Fruit fly (Drosophila melanogaster) whole organism, prepupa: Measurements from ENCODE around the gene CG2147.

ENCODE experiments used
- Blimp-1 ChIP-seq: fragments of 200-800 bp; sonication (Bioruptor generic); optimal IDR thresholded peaks from 3 replicates; lab custom pipeline; 2017; ENCODE audit warnings: missing biosample characterization, missing genetic modification characterization, mild to moderate bottlenecking, moderate library complexity, missing genetic modification reagents
- CG10631 ChIP-seq: fragments of 200-800 bp; sonication (Bioruptor generic); optimal IDR thresholded peaks from 2 replicates; lab custom pipeline; 2016; ENCODE audit warnings: missing biosample characterization, missing genetic modification characterization
- CG11294 ChIP-seq: fragments of 200-800 bp; sonication (Bioruptor generic); IDR thresholded peaks from 2 replicates; pipeline ENCODE4 v1.3.6; 2022; ENCODE audit warnings: missing biosample characterization, missing genetic modification characterization
- CG11762 ChIP-seq: fragments of 200-800 bp; sonication (Bioruptor generic); optimal IDR thresholded peaks from 3 replicates; lab custom pipeline; 2016; ENCODE audit warnings: missing biosample characterization, missing genetic modification characterization; ENCODE audit not compliant: insufficient read depth
- CG11902 ChIP-seq: fragments of 200-800 bp; sonication (Bioruptor generic); optimal IDR thresholded peaks from 3 replicates; lab custom pipeline; 2016; ENCODE audit warnings: missing biosample characterization, missing genetic modification characterization
- CG1621 ChIP-seq: fragments of 200-800 bp; sonication (Bioruptor generic); optimal IDR thresholded peaks from 3 replicates; lab custom pipeline; 2018; ENCODE audit warnings: missing biosample characterization, mild to moderate bottlenecking, missing genetic modification characterization
- CG3032 ChIP-seq: fragments of 200-800 bp; optimal IDR thresholded peaks from 2 replicates; lab custom pipeline; 2019; ENCODE audit warnings: missing biosample characterization, mild to moderate bottlenecking, missing genetic modification characterization, moderate library complexity
- CG32006 ChIP-seq: fragments of 200-800 bp; sonication (Bioruptor generic); optimal IDR thresholded peaks from 3 replicates; lab custom pipeline; 2017; ENCODE audit warnings: missing biosample characterization, mild to moderate bottlenecking, missing genetic modification characterization
- CG3919 ChIP-seq: fragments of 200-800 bp; sonication (Bioruptor generic); optimal IDR thresholded peaks from 3 replicates; lab custom pipeline; 2016; ENCODE audit warnings: missing biosample characterization, missing genetic modification characterization
- CG4318 ChIP-seq: fragments of 200-800 bp; sonication (Bioruptor generic); optimal IDR thresholded peaks from 3 replicates; lab custom pipeline; 2017; ENCODE audit warnings: missing biosample characterization, mild to moderate bottlenecking, missing genetic modification characterization
- CG6163 ChIP-seq: fragments of 200-800 bp; sonication (Bioruptor generic); IDR thresholded peaks from 3 replicates; pipeline ENCODE4 v1.3.6; 2022; ENCODE audit warnings: missing biosample characterization, missing genetic modification characterization
- CG6276 ChIP-seq: fragments of 200-800 bp; sonication (Bioruptor generic); optimal IDR thresholded peaks from 2 replicates; lab custom pipeline; 2017; ENCODE audit warnings: missing biosample characterization, mild to moderate bottlenecking, missing genetic modification characterization
- CG6854 ChIP-seq: fragments of 200-800 bp; sonication (Bioruptor generic); optimal IDR thresholded peaks from 2 replicates; lab custom pipeline; 2017; ENCODE audit warnings: missing biosample characterization, mild to moderate bottlenecking, missing genetic modification characterization
- CG7368 ChIP-seq: fragments of 200-800 bp; sonication (Bioruptor generic); optimal IDR thresholded peaks from 3 replicates; lab custom pipeline; 2016; ENCODE audit warnings: missing biosample characterization, missing genetic modification characterization
- CG8119 ChIP-seq: fragments of 200-800 bp; sonication (Bioruptor generic); IDR thresholded peaks from 3 replicates; pipeline ENCODE4 v1.3.6; 2022; ENCODE audit warnings: missing biosample characterization, missing genetic modification characterization
- CG8319 ChIP-seq: fragments of 200-800 bp; sonication (Bioruptor generic); optimal IDR thresholded peaks from 3 replicates; lab custom pipeline; 2016; ENCODE audit warnings: missing biosample characterization, missing genetic modification characterization
- CG8632 ChIP-seq: fragments of 200-800 bp; sonication (Bioruptor generic); optimal IDR thresholded peaks from 3 replicates; lab custom pipeline; 2016; ENCODE audit warnings: missing biosample characterization, missing genetic modification characterization
- Eip93F ChIP-seq: fragments of 200-800 bp; sonication (Bioruptor generic); optimal IDR thresholded peaks from 2 replicates; lab custom pipeline; 2016; ENCODE audit warnings: missing biosample characterization, mild to moderate bottlenecking, missing genetic modification characterization
- Ets21C ChIP-seq: fragments of 200-800 bp; sonication (Bioruptor generic); optimal IDR thresholded peaks from 3 replicates; lab custom pipeline; 2016; ENCODE audit warnings: missing biosample characterization, missing genetic modification characterization
- Ets96B ChIP-seq: fragments of 200-800 bp; optimal IDR thresholded peaks from 2 replicates; lab custom pipeline; 2019; ENCODE audit warnings: missing biosample characterization, mild to moderate bottlenecking, missing genetic modification characterization, moderate library complexity
- Gug ChIP-seq: fragments of 200-800 bp; sonication (Bioruptor generic); IDR thresholded peaks from 2 replicates; pipeline ENCODE4 v1.3.6; 2022; ENCODE audit warnings: missing biosample characterization, missing genetic modification characterization
- Hr39 ChIP-seq: fragments of 200-800 bp; sonication (Bioruptor generic); optimal IDR thresholded peaks from 2 replicates; lab custom pipeline; 2016; ENCODE audit warnings: missing biosample characterization, missing genetic modification characterization
- Lpt ChIP-seq: fragments of 200-800 bp; sonication (Bioruptor generic); optimal IDR thresholded peaks from 3 replicates; lab custom pipeline; 2016; ENCODE audit warnings: missing biosample characterization, missing genetic modification characterization
- OdsH ChIP-seq: fragments of 200-800 bp; sonication (Bioruptor generic); optimal IDR thresholded peaks from 3 replicates; lab custom pipeline; 2016; ENCODE audit warnings: missing biosample characterization, missing genetic modification characterization
- Smox ChIP-seq: fragments of 200-800 bp; sonication (Bioruptor generic); optimal IDR thresholded peaks from 3 replicates; lab custom pipeline; 2016; ENCODE audit warnings: missing biosample characterization, missing genetic modification characterization
- Sox102F ChIP-seq: fragments of 200-800 bp; sonication (Bioruptor generic); optimal IDR thresholded peaks from 2 replicates; lab custom pipeline; 2016; ENCODE audit warnings: missing biosample characterization, mild to moderate bottlenecking, missing genetic modification characterization
- Sox14 ChIP-seq: fragments of 200-800 bp; sonication (Bioruptor generic); optimal IDR thresholded peaks from 3 replicates; lab custom pipeline; 2016; ENCODE audit warnings: missing biosample characterization, missing genetic modification characterization
- achi ChIP-seq: fragments of 200-800 bp; sonication (Bioruptor generic); optimal IDR thresholded peaks from 3 replicates; lab custom pipeline; 2016; ENCODE audit warnings: missing biosample characterization, missing genetic modification characterization
- cyc ChIP-seq: fragments of 200-800 bp; sonication (Bioruptor generic); optimal IDR thresholded peaks from 3 replicates; lab custom pipeline; 2016; ENCODE audit warnings: missing biosample characterization, missing genetic modification characterization
- dac ChIP-seq: fragments of 200-800 bp; sonication (Bioruptor generic); optimal IDR thresholded peaks from 2 replicates; lab custom pipeline; 2017; ENCODE audit warnings: missing biosample characterization, mild to moderate bottlenecking, missing genetic modification characterization
- eg ChIP-seq: fragments of 200-800 bp; sonication (Bioruptor generic); IDR thresholded peaks from 3 replicates; pipeline ENCODE4 v1.3.6; 2022; ENCODE audit warnings: missing biosample characterization, missing genetic modification characterization
- fd85E ChIP-seq: fragments of 200-800 bp; sonication (Bioruptor generic); optimal IDR thresholded peaks from 3 replicates; lab custom pipeline; 2016; ENCODE audit warnings: missing biosample characterization, missing genetic modification characterization
- fkh ChIP-seq: fragments of 200-800 bp; sonication (Bioruptor generic); optimal IDR thresholded peaks from 3 replicates; lab custom pipeline; 2017; ENCODE audit warnings: missing biosample characterization, mild to moderate bottlenecking, missing genetic modification characterization, moderate library complexity
- lz ChIP-seq: fragments of 200-800 bp; sonication (Bioruptor generic); optimal IDR thresholded peaks from 3 replicates; lab custom pipeline; 2016; ENCODE audit warnings: missing biosample characterization, missing genetic modification characterization
- net ChIP-seq: fragments of 200-800 bp; sonication (Bioruptor generic); optimal IDR thresholded peaks from 3 replicates; lab custom pipeline; 2016; ENCODE audit warnings: missing biosample characterization, missing genetic modification characterization
- pdm3 ChIP-seq: fragments of 200-800 bp; sonication (Bioruptor generic); optimal IDR thresholded peaks from 3 replicates; lab custom pipeline; 2016; ENCODE audit warnings: missing biosample characterization, missing genetic modification characterization
- salr ChIP-seq, 2 experiments: fragments of 200-800 bp; sonication (Bioruptor generic); optimal IDR thresholded peaks; 3 replicates each; lab custom pipeline; 2016 to 2018; ENCODE audit warnings: missing biosample characterization in 2 of 2, missing genetic modification characterization in 2 of 2, mild to moderate bottlenecking in 1 of 2
- ss ChIP-seq, 2 experiments: fragments of 200-800 bp; sonication (Bioruptor generic); optimal IDR thresholded peaks; 2 replicates in 1 of 2; 3 replicates in 1 of 2; lab custom pipeline; 2017 to 2018; ENCODE audit warnings: mild to moderate bottlenecking in 2 of 2, missing biosample characterization in 2 of 2, missing genetic modification characterization in 2 of 2, moderate library complexity in 1 of 2
- svp ChIP-seq: fragments of 200-800 bp; sonication (Bioruptor generic); peaks from one replicate; lab custom pipeline; 2016; ENCODE audit warnings: missing biosample characterization, missing genetic modification characterization
- topi ChIP-seq: fragments of 200-800 bp; sonication (Bioruptor generic); optimal IDR thresholded peaks from 3 replicates; lab custom pipeline; 2016; ENCODE audit warnings: missing biosample characterization, missing genetic modification characterization
- vri ChIP-seq: fragments of 200-800 bp; sonication (Bioruptor generic); optimal IDR thresholded peaks from 3 replicates; lab custom pipeline; 2016; ENCODE audit warnings: missing biosample characterization, mild to moderate bottlenecking, missing genetic modification characterization

CG2147 gene

dm6 chrX:8196598-8197228 lies 43.8 kb upstream of the CG2147 start (continued):
- TF ChIP-seq CG6276 (GFP tag; lab: Kevin White, UChicago) = peak; percentile 38
- TF ChIP-seq CG11902 (GFP tag; lab: Kevin White, UChicago) = peak; percentile 60
- TF ChIP-seq salr (GFP tag; optimal IDR thresholded peaks at IDR 0.05; lab: Kevin White, UChicago) = peak; percentile 26 to 39
- TF ChIP-seq CG7368 = peak; percentile 61
- TF ChIP-seq ss (GFP tag; optimal IDR thresholded peaks at IDR 0.05; lab: Kevin White, UChicago) = peak; percentile 36 to 39
- TF ChIP-seq CG4318 = peak; percentile 41
- peak; percentile 91 for TF ChIP-seq CG6163
- peak; percentile 61 for TF ChIP-seq Lpt (GFP tag; lab: Kevin White, UChicago)
- TF ChIP-seq Blimp-1 (GFP tag; lab: Kevin White, UChicago) = peak; percentile 26
- TF ChIP-seq Ets21C (GFP tag; lab: Kevin White, UChicago) = peak; percentile 62
- peak; percentile 85 for TF ChIP-seq eg (GFP tag; lab: Robert Waterston, UW)
- TF ChIP-seq achi (GFP tag; lab: Kevin White, UChicago) = peak; percentile 70
- peak; percentile 65 for TF ChIP-seq Sox102F
- peak; percentile 66 for TF ChIP-seq OdsH (GFP tag; lab: Kevin White, UChicago)
- TF ChIP-seq Hr39 (GFP tag; lab: Kevin White, UChicago) = peak; percentile 76
- peak; percentile 65 for TF ChIP-seq CG11762 (GFP tag; lab: Kevin White, UChicago)
- peak; percentile 54; the same call in 1 of the 2 replicates for TF ChIP-seq CG11294 (GFP tag; lab: Robert Waterston, UW)
- TF ChIP-seq CG3032 (tag; lab: Kevin White, UChicago) = peak; percentile 61
- peak; percentile 70 for TF ChIP-seq pdm3
- TF ChIP-seq svp = peak; percentile 88
- TF ChIP-seq lz = peak; percentile 70
- TF ChIP-seq Smox (GFP tag; lab: Kevin White, UChicago) = peak; percentile 67
- peak; percentile 69 for TF ChIP-seq CG10631
- peak; percentile 68 for TF ChIP-seq CG1621 (tag; lab: Kevin White, UChicago)
- TF ChIP-seq Sox14 (GFP tag; lab: Kevin White, UChicago) = peak; percentile 76
- TF ChIP-seq Eip93F (GFP tag; lab: Kevin White, UChicago) = peak; percentile 43
- TF ChIP-seq cyc = peak; percentile 73
- TF ChIP-seq Gug = peak; percentile 69
- peak; percentile 53 for TF ChIP-seq CG8632 (GFP tag; lab: Kevin White, UChicago)

- no peak for TF ChIP-seq CG8119 (GFP tag; lab: Robert Waterston, UW)
- TF ChIP-seq fkh (GFP tag; lab: Kevin White, UChicago) = peak; percentile 96
- no peak for TF ChIP-seq cyc
- 0 out of 3 replicates have a peak, but pooled peaks have one; percentile 22 for TF ChIP-seq eg (GFP tag; lab: Robert Waterston, UW)
- TF ChIP-seq CG6854 (GFP tag; lab: Kevin White, UChicago) = no peak
- TF ChIP-seq Ets96B = no peak
- TF ChIP-seq dac (GFP tag; lab: Kevin White, UChicago) = no peak
- TF ChIP-seq vri (GFP tag; lab: Kevin White, UChicago) = peak; percentile 56
- no peak for TF ChIP-seq CG32006 (GFP tag; lab: Kevin White, UChicago)
- no peak for TF ChIP-seq CG8319 (GFP tag; lab: Kevin White, UChicago)
- TF ChIP-seq pdm3 = no peak
- TF ChIP-seq CG6163 = 0 out of 3 replicates have a peak, but pooled peaks have one; percentile 28
- no peak for TF ChIP-seq net (GFP tag; lab: Kevin White, UChicago)
- no peak for TF ChIP-seq Sox14 (GFP tag; lab: Kevin White, UChicago)
- no peak for TF ChIP-seq CG3919
- no peak for TF ChIP-seq fd85E (GFP tag; lab: Kevin White, UChicago)
- TF ChIP-seq topi = no peak
- TF ChIP-seq CG4318 = no peak
Observed at dm6 chrX:8198935-8199580, 41.4 kb upstream of the CG2147 start.
